Worm (Caenorhabditis elegans): ENCODE measurements around the gene twk-48.

The twk-48 gene

DNA sequence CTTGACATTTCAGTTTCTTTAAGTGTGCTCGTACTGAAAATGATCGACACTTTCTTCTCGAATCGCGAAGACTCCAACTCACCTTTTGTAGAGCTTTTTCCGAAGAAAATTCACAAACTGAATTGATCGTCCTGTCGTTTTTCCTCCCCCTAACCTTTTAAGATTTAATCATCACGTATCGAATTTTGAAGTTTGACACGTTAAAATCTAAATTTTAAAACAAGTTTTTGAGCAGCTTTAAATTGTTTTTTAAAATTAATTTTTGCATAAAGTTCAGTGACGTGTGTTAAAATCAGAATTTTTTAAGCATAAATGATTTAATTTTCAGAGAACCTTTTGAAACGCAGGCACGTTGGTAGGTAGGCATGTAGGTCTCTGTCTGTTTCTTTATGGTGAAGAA is 30.8 kb downstream of the twk-48 start, which contains the start of gene alg-4:
alg-4 (minus strand) TSS at position 101 of the 400 bp plus-strand sequence.
- TF ChIP-seq lim-7 (GFP tag; IDR thresholded peaks at IDR 0.05) (no peak), unc-39 (tag; optimal IDR thresholded peaks at IDR 0.05) (no peak), hif-1 (tag; optimal IDR thresholded peaks at IDR 0.05) (no peak), F26F4.8 (GFP tag; conservative IDR thresholded peaks at IDR 0.05) (no peak), ces-1 (GFP tag; optimal IDR thresholded peaks at IDR 0.05) (no peak), dmd-6 (GFP tag; IDR thresholded peaks at IDR 0.05) (no peak), lin-1 (GFP tag; IDR thresholded peaks at IDR 0.05) (no peak), snpc-4 (tag; optimal IDR thresholded peaks at IDR 0.05) (no peak), ama-1 (optimal IDR thresholded peaks at IDR 0.05) (no peak), gei-8 (GFP tag; optimal IDR thresholded peaks at IDR 0.05) (no peak), unc-62 (GFP tag; optimal IDR thresholded peaks at IDR 0.05 in 1 of 2) (no peak), unc-62 (tag; optimal IDR thresholded peaks at IDR 0.05) (no peak), snpc-1.2 (GFP tag; IDR thresholded peaks at IDR 0.05) (no peak), pha-4 (GFP tag; IDR thresholded peaks at IDR 0.05) (no peak), pha-4 (tag; optimal IDR thresholded peaks at IDR 0.05) (no peak), nhr-237 (tag; optimal IDR thresholded peaks at IDR 0.05) (no peak)

DNA sequence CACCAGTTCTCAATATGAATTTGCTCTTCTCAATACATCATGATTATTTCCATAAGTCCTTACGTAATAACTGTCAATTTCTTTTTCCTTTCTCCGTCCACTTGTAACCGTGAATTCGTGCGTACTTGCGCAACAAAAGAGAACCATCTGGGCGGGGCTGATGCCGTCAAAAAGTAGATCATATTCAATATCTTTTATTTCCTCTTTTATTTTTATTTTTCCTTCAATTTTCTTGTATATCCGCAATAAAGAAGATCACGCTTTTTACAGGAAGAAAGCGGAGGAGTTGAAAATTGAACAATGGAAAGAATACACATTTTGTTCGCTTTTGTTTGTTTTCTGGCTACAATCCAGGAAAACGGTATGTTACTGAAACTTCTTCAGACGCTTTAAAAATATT is 32.3 kb downstream of the twk-48 start, which contains the start of gene mam-7:
mam-7 (plus strand) TSS at position 301 of the 400 bp plus-strand sequence.
- TF ChIP-seq gei-8 (GFP tag; optimal IDR thresholded peaks at IDR 0.05) (no peak), egl-27 (tag; optimal IDR thresholded peaks at IDR 0.05) (no peak), lsy-2 (tag; optimal IDR thresholded peaks at IDR 0.05) (no peak), dpl-1 (GFP tag; optimal IDR thresholded peaks at IDR 0.05) (no peak), zag-1 (tag; optimal IDR thresholded peaks at IDR 0.05) (no peak), rbr-2 (tag; optimal IDR thresholded peaks at IDR 0.05) (no peak), Y5F2A.4 (GFP tag; optimal IDR thresholded peaks at IDR 0.05) (no peak), madf-9 (GFP tag; conservative IDR thresholded peaks at IDR 0.05) (no peak), saeg-2 (GFP tag; IDR thresholded peaks at IDR 0.05) (no peak), lin-29 (GFP tag; IDR thresholded peaks at IDR 0.05) (no peak), fos-1 (tag; optimal IDR thresholded peaks at IDR 0.05) (no peak), zfp-2 (tag; optimal IDR thresholded peaks at IDR 0.05) (no peak)

DNA sequence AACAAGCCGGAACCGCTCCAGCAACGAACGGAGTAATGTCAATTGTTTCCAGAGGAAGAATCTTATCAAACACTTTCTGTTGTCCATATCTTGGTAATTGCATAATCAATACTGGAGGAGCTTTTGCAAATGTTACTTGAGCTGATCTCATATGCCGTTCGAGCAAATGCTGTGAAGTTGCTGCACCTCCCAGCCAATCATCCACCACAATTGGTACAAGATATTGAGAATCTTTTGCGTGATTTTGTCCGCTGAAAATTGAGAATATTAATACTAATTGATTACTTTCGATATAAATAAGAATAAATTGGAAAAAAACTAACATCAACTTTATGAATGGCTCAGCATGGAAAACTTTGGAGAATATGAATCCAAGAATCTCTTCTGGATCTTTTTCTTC is 39.2 kb downstream of the twk-48 start:
- TF ChIP-seq cey-2 (tag; optimal IDR thresholded peaks at IDR 0.05; ENCODE audit: borderline replicate concordance, insufficient read depth) (no peak), ceh-32 (tag; optimal IDR thresholded peaks at IDR 0.05; ENCODE audit: poor library complexity) (no peak), zfp-3 (GFP tag; conservative IDR thresholded peaks at IDR 0.05) (no peak), ceh-82 (tag; optimal IDR thresholded peaks at IDR 0.05) (no peak), T20F7.1 (GFP tag; optimal IDR thresholded peaks at IDR 0.05) (no peak), aha-1 (tag) (peak; percentile 54), attf-4 (tag; optimal IDR thresholded peaks at IDR 0.05) (no peak)

DNA sequence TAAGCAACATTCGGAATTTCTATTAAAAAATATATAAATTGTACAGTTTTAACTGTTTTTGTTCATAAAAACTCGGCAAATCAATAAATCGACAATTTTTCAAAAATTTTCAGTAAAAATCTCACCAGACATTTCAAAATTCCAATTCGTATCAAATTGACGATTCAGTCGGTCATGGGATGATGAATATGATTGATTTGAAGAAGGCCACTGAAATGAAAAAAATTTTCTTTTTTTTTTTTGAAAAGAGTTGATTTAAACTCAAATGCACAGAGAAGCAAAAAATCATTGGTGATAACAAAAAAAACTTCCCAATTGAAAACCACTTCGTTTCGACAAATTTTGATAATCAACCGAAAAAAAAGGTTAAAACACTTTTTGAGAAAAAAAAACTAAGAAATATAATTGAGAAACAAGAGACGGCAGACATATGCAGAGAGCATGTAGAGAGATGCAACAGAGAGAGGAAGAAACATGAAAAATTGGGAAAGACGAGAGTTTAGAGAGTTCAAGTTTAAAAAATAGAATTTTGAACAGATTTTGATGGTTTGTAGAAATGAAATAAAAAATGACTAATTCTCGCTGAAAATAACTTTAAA is 43.3 kb downstream of the twk-48 start:
- peak; percentile 33 for TF ChIP-seq nhr-28 (tag; optimal IDR thresholded peaks at IDR 0.05)
- no peak for TF ChIP-seq aly-2 (tag; optimal IDR thresholded peaks at IDR 0.05)
- TF ChIP-seq unc-130 (GFP tag; optimal IDR thresholded peaks at IDR 0.05), result no peak
- TF ChIP-seq egl-43 (GFP tag; IDR thresholded peaks at IDR 0.05), result no peak
- peak; percentile 6 for TF ChIP-seq nhr-6 (tag; optimal IDR thresholded peaks at IDR 0.05)
- TF ChIP-seq dmd-6 (GFP tag; IDR thresholded peaks at IDR 0.05), result peak; percentile 70
- peak; percentile 47 for TF ChIP-seq pqm-1 (tag; optimal IDR thresholded peaks at IDR 0.05)
- no peak for TF ChIP-seq attf-4 (tag; optimal IDR thresholded peaks at IDR 0.05)
- TF ChIP-seq lin-15B (tag; optimal IDR thresholded peaks at IDR 0.05), result no peak
- no peak for TF ChIP-seq R02D3.7 (tag; optimal IDR thresholded peaks at IDR 0.05)
- no peak for TF ChIP-seq daf-19 (GFP tag; conservative IDR thresholded peaks at IDR 0.05)
- no peak for TF ChIP-seq mdt-29 (GFP tag; IDR thresholded peaks at IDR 0.05)
- TF ChIP-seq daf-16 (GFP tag; optimal IDR thresholded peaks at IDR 0.05), result no peak
- peak; percentile 36 for TF ChIP-seq daf-16 (tag; optimal IDR thresholded peaks at IDR 0.05)
- no peak for TF ChIP-seq lin-13 (GFP tag; optimal IDR thresholded peaks at IDR 0.05)
- TF ChIP-seq ama-1 (optimal IDR thresholded peaks at IDR 0.05), result no peak
- peak; percentile 44 for TF ChIP-seq mep-1 (tag; optimal IDR thresholded peaks at IDR 0.05)
- TF ChIP-seq nhr-77 (tag; optimal IDR thresholded peaks at IDR 0.05), result peak; percentile 9
- TF ChIP-seq tag-97 (GFP tag; IDR thresholded peaks at IDR 0.05), result no peak

Measured in whole organism, L4 larva.